Worm (Caenorhabditis elegans): ENCODE results near the gene ins-1.

DNA sequence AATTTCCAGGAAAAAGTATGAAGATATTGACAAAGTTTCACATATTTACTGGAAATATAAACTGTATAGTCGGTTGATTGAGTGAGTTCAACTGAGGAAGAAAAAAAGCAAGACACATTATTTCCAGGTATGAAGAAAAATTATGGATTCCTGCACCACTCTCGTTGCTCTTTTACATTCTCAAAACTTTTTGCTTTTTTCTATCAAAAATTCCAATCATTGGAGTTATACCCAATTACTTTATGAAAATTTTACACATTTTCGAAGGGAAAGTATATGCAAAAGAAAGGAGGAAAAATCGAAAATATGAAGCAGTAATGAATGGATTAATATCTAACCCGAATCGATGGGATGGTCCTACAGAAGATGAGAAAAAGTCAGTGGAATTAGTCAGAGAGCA is 6.4 kb downstream of the ins-1 start:
- no peak for TF ChIP-seq nhr-76 (tag; optimal IDR thresholded peaks at IDR 0.05)
- TF ChIP-seq nhr-28 (tag; optimal IDR thresholded peaks at IDR 0.05) = no peak
- TF ChIP-seq fos-1 (tag; optimal IDR thresholded peaks at IDR 0.05) = no peak
- TF ChIP-seq lir-3 (tag; optimal IDR thresholded peaks at IDR 0.05) = no peak

Data from whole organism, L4 larva.